Worm (Caenorhabditis elegans) whole organism, L3 larva: Measurements from ENCODE around the gene osta-3.

Source experiments
- egl-27 ChIP-seq: sonication (generic microtip); optimal IDR thresholded peaks from 4 replicates; lab custom pipeline; 2017; ENCODE audit warnings: missing biosample characterization, missing genetic modification reagents, missing genetic modification characterization
- elt-2 ChIP-seq: sonication (generic microtip); optimal IDR thresholded peaks from 2 replicates; lab custom pipeline; 2016; ENCODE audit warnings: missing genetic modification reagents, mild to moderate bottlenecking, missing genetic modification characterization, missing compliant biosample characterization
- mdl-1 ChIP-seq: fragments of 150-350 bp; optimal IDR thresholded peaks from 2 replicates; lab custom pipeline; 2014; ENCODE audit warnings: missing biosample characterization, missing genetic modification characterization
- nhr-76 ChIP-seq: fragments of 150-350 bp; sonication (generic microtip); optimal IDR thresholded peaks from 5 replicates; lab custom pipeline; 2014; ENCODE audit warnings: missing biosample characterization, missing genetic modification characterization
- nhr-77 ChIP-seq: fragments of 150-350 bp; optimal IDR thresholded peaks from 2 replicates; lab custom pipeline; 2014; ENCODE audit warnings: missing biosample characterization, missing genetic modification characterization
- pha-4 ChIP-seq: fragments of 150-350 bp; optimal IDR thresholded peaks from 2 replicates; lab custom pipeline; 2014; ENCODE audit warnings: missing biosample characterization, missing genetic modification reagents, missing genetic modification characterization

DNA sequence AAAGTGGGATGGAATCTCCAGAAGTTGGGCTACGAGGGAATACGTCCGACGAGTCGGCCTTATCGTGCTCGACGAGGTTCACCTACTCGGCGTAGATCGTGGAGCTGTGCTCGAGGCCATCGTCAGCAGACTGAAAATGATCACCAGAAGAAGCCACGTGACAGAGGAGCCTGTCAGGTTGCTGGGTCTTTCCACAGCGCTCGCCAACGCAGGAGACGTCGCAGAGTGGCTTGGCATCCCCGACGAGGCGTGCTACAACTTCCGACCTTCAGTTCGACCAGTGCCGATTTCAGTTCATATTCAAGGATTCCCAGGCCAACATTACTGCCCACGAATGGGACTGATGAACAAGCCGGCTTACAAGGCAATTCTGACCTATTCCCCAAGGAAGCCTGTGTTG is 41.2 kb upstream of the osta-3 start:
- TF ChIP-seq elt-2 (tag; lab: Kevin White, UChicago) (no peak), mdl-1 (tag; lab: Kevin White, UChicago) (no peak), egl-27 (tag; lab: Kevin White, UChicago) (no peak), nhr-77 (tag; lab: Kevin White, UChicago) (no peak), pha-4 (tag; lab: Kevin White, UChicago) (no peak), nhr-76 (no peak)
